Fruit fly (Drosophila melanogaster) whole organism, embryonic: ENCODE results near the gene CG5139.
A peak's percentile ranks its signal among the peaks of the same experiment; 100 is the strongest.

Experiments
- Awh ChIP-seq: fragments of 200-800 bp; sonication (Bioruptor generic); IDR thresholded peaks from 2 replicates; pipeline ENCODE4, ENCODE4 v1.3.6; 2022; ENCODE audit warnings: missing biosample characterization, missing genetic modification characterization
- C15 ChIP-seq: fragments of 200-800 bp; sonication (Bioruptor generic); IDR thresholded peaks from 3 replicates; pipeline ENCODE4 v1.3.6; 2022; ENCODE audit warnings: missing biosample characterization, missing genetic modification characterization
- CG10274 ChIP-seq: fragments of 200-800 bp; sonication (Bioruptor generic); optimal IDR thresholded peaks from 3 replicates; lab custom pipeline; 2017; ENCODE audit warnings: missing biosample characterization, mild to moderate bottlenecking, missing genetic modification characterization
- CG10366 ChIP-seq: fragments of 200-800 bp; sonication (Bioruptor generic); IDR thresholded peaks from 2 replicates; pipeline ENCODE4 v1.3.6; 2022; ENCODE audit warnings: missing biosample characterization, missing genetic modification characterization
- CG11695 ChIP-seq: fragments of 200-800 bp; sonication (Bioruptor generic); IDR thresholded peaks from 3 replicates; pipeline ENCODE4 v1.3.6; 2022; ENCODE audit warnings: missing biosample characterization, missing genetic modification characterization
- CG12155 ChIP-seq: fragments of 200-800 bp; sonication (Bioruptor generic); optimal IDR thresholded peaks from 3 replicates; lab custom pipeline; 2016; ENCODE audit warnings: missing biosample characterization, missing genetic modification characterization
- CG12236 ChIP-seq: fragments of 200-800 bp; sonication (Bioruptor generic); optimal IDR thresholded peaks from 2 replicates; lab custom pipeline; 2016; ENCODE audit warnings: missing biosample characterization, missing genetic modification characterization
- CG12659 ChIP-seq: fragments of 200-800 bp; sonication (Bioruptor generic); optimal IDR thresholded peaks from 3 replicates; lab custom pipeline; 2017; ENCODE audit warnings: mild to moderate bottlenecking, missing biosample characterization, missing genetic modification reagents, missing genetic modification characterization
- CG13287 ChIP-seq: fragments of 200-800 bp; sonication (Bioruptor generic); IDR thresholded peaks from 2 replicates; pipeline ENCODE4 v1.3.6; 2022; ENCODE audit warnings: missing biosample characterization, missing genetic modification characterization; ENCODE audit not compliant: partially characterized antibody
- CG13894 ChIP-seq: fragments of 200-800 bp; sonication (Bioruptor generic); optimal IDR thresholded peaks from 3 replicates; lab custom pipeline; 2018; ENCODE audit warnings: missing biosample characterization, mild to moderate bottlenecking, missing genetic modification characterization, moderate library complexity
- CG15011 ChIP-seq: fragments of 200-800 bp; sonication (Bioruptor generic); optimal IDR thresholded peaks from 3 replicates; lab custom pipeline; 2018; ENCODE audit warnings: missing biosample characterization, mild to moderate bottlenecking, missing genetic modification characterization
- CG15601 ChIP-seq: fragments of 200-800 bp; sonication (Bioruptor generic); optimal IDR thresholded peaks from 3 replicates; lab custom pipeline; 2019; ENCODE audit warnings: missing biosample characterization, mild to moderate bottlenecking, missing genetic modification characterization, moderate library complexity
- CG16813 ChIP-seq: fragments of 200-800 bp; sonication (Bioruptor generic); IDR thresholded peaks from 3 replicates; pipeline ENCODE4 v1.3.6; 2022; ENCODE audit warnings: missing biosample characterization, missing genetic modification characterization; ENCODE audit not compliant: partially characterized antibody
- CG18476 ChIP-seq: fragments of 200-800 bp; sonication (Bioruptor generic); optimal IDR thresholded peaks from 2 replicates; lab custom pipeline; 2016; ENCODE audit warnings: missing biosample characterization, mild to moderate bottlenecking, missing genetic modification characterization
- CG2202 ChIP-seq: fragments of 200-800 bp; sonication (Bioruptor generic); optimal IDR thresholded peaks from 2 replicates; lab custom pipeline; 2018; ENCODE audit warnings: missing biosample characterization, mild to moderate bottlenecking, missing genetic modification characterization
- CG30403 ChIP-seq: fragments of 200-800 bp; sonication (Bioruptor generic); optimal IDR thresholded peaks from 3 replicates; lab custom pipeline; 2016; ENCODE audit warnings: missing biosample characterization, missing genetic modification characterization
- CG6254 ChIP-seq: fragments of 200-800 bp; sonication (Bioruptor generic); optimal IDR thresholded peaks from 3 replicates; lab custom pipeline; 2017; ENCODE audit warnings: mild to moderate bottlenecking, missing biosample characterization, missing genetic modification reagents, missing genetic modification characterization
- CG7786 ChIP-seq: fragments of 200-800 bp; sonication (Bioruptor generic); optimal IDR thresholded peaks from 2 replicates; lab custom pipeline; 2016; ENCODE audit warnings: missing biosample characterization, missing genetic modification characterization
- CG7963 ChIP-seq: fragments of 200-800 bp; sonication (Bioruptor generic); IDR thresholded peaks from 3 replicates; pipeline ENCODE4 v1.3.6; 2022; ENCODE audit warnings: missing biosample characterization, missing genetic modification characterization; ENCODE audit not compliant: partially characterized antibody
- ERR ChIP-seq: fragments of 200-800 bp; sonication (Bioruptor generic); optimal IDR thresholded peaks from 2 replicates; lab custom pipeline; 2016; ENCODE audit warnings: missing biosample characterization, missing genetic modification characterization
- Fer3 ChIP-seq: fragments of 200-800 bp; sonication (Bioruptor generic); optimal IDR thresholded peaks from 2 replicates; lab custom pipeline; 2018; ENCODE audit warnings: missing biosample characterization, mild to moderate bottlenecking, missing genetic modification characterization, moderate library complexity
- HLH4C ChIP-seq: fragments of 200-800 bp; sonication (Bioruptor generic); IDR thresholded peaks from 3 replicates; pipeline ENCODE4 v1.3.6; 2022; ENCODE audit warnings: missing biosample characterization, missing genetic modification characterization; ENCODE audit not compliant: partially characterized antibody
- Hr78 ChIP-seq, 2 experiments: fragments of 200-800 bp in 1 of 2; fragments of >200 bp in 1 of 2; sonication (Bioruptor generic) in 1 of 2; optimal IDR thresholded peaks; 2 replicates each; lab custom pipeline; 2017 to 2019; ENCODE audit warnings: missing biosample characterization in 2 of 2, missing genetic modification characterization in 2 of 2, mild to moderate bottlenecking in 1 of 2, moderate library complexity in 1 of 2
- MBD-R2 ChIP-seq: fragments of 200-800 bp; sonication (Bioruptor generic); IDR thresholded peaks from 2 replicates; pipeline ENCODE4 v1.3.6; 2022; ENCODE audit warnings: missing biosample characterization, missing genetic modification characterization
- MESR4 ChIP-seq: fragments of 200-800 bp; sonication (Bioruptor generic); optimal IDR thresholded peaks from 2 replicates; lab custom pipeline; 2018; ENCODE audit warnings: missing biosample characterization, mild to moderate bottlenecking, missing genetic modification characterization, moderate library complexity
- NC2β ChIP-seq: fragments of 200-800 bp; sonication (Bioruptor generic); optimal IDR thresholded peaks from 2 replicates; lab custom pipeline; 2016; ENCODE audit warnings: missing biosample characterization, missing genetic modification characterization
- NfI ChIP-seq: fragments of 200-800 bp; sonication (Bioruptor generic); optimal IDR thresholded peaks from 3 replicates; lab custom pipeline; 2018; ENCODE audit warnings: missing biosample characterization, mild to moderate bottlenecking, missing genetic modification characterization, moderate library complexity
- Rfx ChIP-seq: fragments of 200-800 bp; sonication (Bioruptor generic); IDR thresholded peaks from 2 replicates; pipeline ENCODE4 v1.3.6; 2022; ENCODE audit warnings: missing biosample characterization, missing genetic modification characterization
- Scr ChIP-seq: fragments of 200-800 bp; sonication (Bioruptor generic); IDR thresholded peaks from 2 replicates; pipeline ENCODE4 v1.3.6; 2022; ENCODE audit warnings: missing biosample characterization, missing genetic modification characterization; ENCODE audit not compliant: partially characterized antibody
- Sry-δ ChIP-seq: fragments of 200-800 bp; sonication (Bioruptor generic); optimal IDR thresholded peaks from 2 replicates; lab custom pipeline; 2016; ENCODE audit warnings: missing biosample characterization, missing genetic modification characterization
- Ssrp ChIP-seq: fragments of 200-800 bp; sonication (Bioruptor generic); optimal IDR thresholded peaks from 2 replicates; lab custom pipeline; 2018; ENCODE audit warnings: missing biosample characterization, mild to moderate bottlenecking, missing genetic modification characterization, moderate library complexity
- Vsx1 ChIP-seq: fragments of 200-800 bp; sonication (Bioruptor generic); optimal IDR thresholded peaks from 2 replicates; lab custom pipeline; 2017; ENCODE audit warnings: missing biosample characterization, mild to moderate bottlenecking, missing genetic modification characterization, missing genetic modification reagents
- Xrp1 ChIP-seq: fragments of 200-800 bp; sonication (Bioruptor generic); IDR thresholded peaks from 2 replicates; pipeline ENCODE4 v1.3.6; 2022; ENCODE audit warnings: missing biosample characterization, missing genetic modification characterization
- ato ChIP-seq: fragments of 200-800 bp; sonication (Bioruptor generic); IDR thresholded peaks from 2 replicates; pipeline ENCODE4 v1.3.6; 2022; ENCODE audit warnings: missing biosample characterization, missing genetic modification characterization; ENCODE audit not compliant: partially characterized antibody
- caup ChIP-seq: fragments of 200-800 bp; sonication (Bioruptor generic); optimal IDR thresholded peaks from 3 replicates; lab custom pipeline; 2017; ENCODE audit warnings: missing biosample characterization, mild to moderate bottlenecking, missing genetic modification characterization, moderate library complexity; ENCODE audit not compliant: severe bottlenecking
- ci ChIP-seq: fragments of 200-800 bp; sonication (Bioruptor generic); IDR thresholded peaks from 3 replicates; pipeline ENCODE4 v1.3.6; 2022; ENCODE audit warnings: missing biosample characterization, missing genetic modification characterization
- croc ChIP-seq: fragments of 200-800 bp; sonication (Bioruptor generic); conservative IDR thresholded peaks from 3 replicates; pipeline ENCODE4 v1.3.6; 2022; ENCODE audit warnings: missing biosample characterization, missing genetic modification characterization
- emc ChIP-seq: fragments of 200-800 bp; sonication (Bioruptor generic); optimal IDR thresholded peaks from 2 replicates; lab custom pipeline; 2016; ENCODE audit warnings: missing biosample characterization, missing genetic modification characterization
- ems ChIP-seq: fragments of 200-800 bp; sonication (Bioruptor generic); optimal IDR thresholded peaks from 3 replicates; lab custom pipeline; 2016; ENCODE audit warnings: missing biosample characterization, missing genetic modification characterization
- gfzf ChIP-seq: fragments of 200-800 bp; sonication (Bioruptor generic); optimal IDR thresholded peaks from 2 replicates; lab custom pipeline; 2016; ENCODE audit warnings: missing biosample characterization, mild to moderate bottlenecking, missing genetic modification characterization, moderate library complexity
- grn ChIP-seq: fragments of 200-800 bp; sonication (Bioruptor generic); optimal IDR thresholded peaks from 3 replicates; lab custom pipeline; 2017; ENCODE audit warnings: missing biosample characterization, missing genetic modification characterization
- her ChIP-seq: fragments of 200-800 bp; sonication (Bioruptor generic); optimal IDR thresholded peaks from 2 replicates; lab custom pipeline; 2016; ENCODE audit warnings: missing biosample characterization, missing genetic modification characterization
- lmd ChIP-seq: fragments of 200-800 bp; sonication (Bioruptor generic); IDR thresholded peaks from 2 replicates; pipeline ENCODE4 v1.3.6; 2022; ENCODE audit warnings: missing biosample characterization, missing genetic modification characterization
- nerfin-2 ChIP-seq: fragments of 200-800 bp; sonication (Bioruptor generic); IDR thresholded peaks from 2 replicates; pipeline ENCODE4 v1.3.6; 2022; ENCODE audit warnings: missing biosample characterization, missing genetic modification characterization; ENCODE audit not compliant: partially characterized antibody
- pum ChIP-seq: fragments of 200-800 bp; sonication (Bioruptor generic); optimal IDR thresholded peaks from 2 replicates; lab custom pipeline; 2016; ENCODE audit warnings: missing biosample characterization, missing genetic modification characterization
- shn ChIP-seq: fragments of 200-800 bp; sonication (Bioruptor generic); optimal IDR thresholded peaks from 3 replicates; lab custom pipeline; 2016; ENCODE audit warnings: missing biosample characterization, missing genetic modification characterization
- tup ChIP-seq: fragments of 200-800 bp; sonication (Bioruptor generic); optimal IDR thresholded peaks from 2 replicates; lab custom pipeline; 2016; ENCODE audit warnings: missing biosample characterization, mild to moderate bottlenecking, missing genetic modification characterization, moderate library complexity
- unc-4 ChIP-seq: fragments of 200-800 bp; sonication (Bioruptor generic); IDR thresholded peaks from 2 replicates; pipeline ENCODE4 v1.3.6; 2022; ENCODE audit warnings: missing biosample characterization, missing genetic modification characterization; ENCODE audit not compliant: partially characterized antibody
- vnd ChIP-seq: fragments of 200-800 bp; sonication (Bioruptor generic); IDR thresholded peaks from 3 replicates; pipeline ENCODE4 v1.3.6; 2022; ENCODE audit warnings: missing biosample characterization, missing genetic modification characterization; ENCODE audit not compliant: partially characterized antibody

The CG5139 gene

dm6 chr2L:1177522-1177921, 21.5 kb downstream of the CG5139 start, which contains the start of gene CG4896 (continued):
- TF ChIP-seq Ssrp (tag; lab: Kevin White, UChicago), result no peak
- no peak for TF ChIP-seq CG12155 (GFP tag; lab: Kevin White, UChicago)
- no peak for TF ChIP-seq CG18476 (GFP tag; lab: Kevin White, UChicago)
- TF ChIP-seq pum, result no peak
- TF ChIP-seq Hr78 (GFP tag; optimal IDR thresholded peaks at IDR 0.05; lab: Kevin White, UChicago), result no peak
- peak; percentile 74 for TF ChIP-seq Sry-δ (GFP tag; lab: Kevin White, UChicago)
- no peak for TF ChIP-seq Awh
- no peak for TF ChIP-seq emc (GFP tag; lab: Kevin White, UChicago)
- peak; percentile 28 for TF ChIP-seq ems (GFP tag; lab: Kevin White, UChicago)
- no peak for TF ChIP-seq Vsx1
- peak; percentile 38; the same call in 1 of the 3 replicates for TF ChIP-seq vnd (GFP tag; lab: Robert Waterston, UW)
- no peak for TF ChIP-seq caup
- peak; percentile 66; the same call in 2 of the 3 replicates for TF ChIP-seq CG7963 (GFP tag; lab: Robert Waterston, UW)
- no peak for TF ChIP-seq croc (GFP tag; lab: Robert Waterston, UW)
- peak; percentile 64 for TF ChIP-seq Scr (GFP tag; lab: Robert Waterston, UW)
- TF ChIP-seq MESR4, result peak; percentile 74
- peak; percentile 40 for TF ChIP-seq gfzf (GFP tag; lab: Kevin White, UChicago)
- peak; percentile 49; the same call in 1 of the 3 replicates for TF ChIP-seq ci
- TF ChIP-seq CG13894 (tag; lab: Kevin White, UChicago), result no peak
- TF ChIP-seq NfI (GFP tag; lab: Kevin White, UChicago), result no peak
- TF ChIP-seq C15, result no peak
- no peak for TF ChIP-seq lmd (GFP tag; lab: Robert Waterston, UW)
- no peak for TF ChIP-seq Fer3 (tag; lab: Kevin White, UChicago)
- TF ChIP-seq tup (GFP tag; lab: Kevin White, UChicago), result no peak
- peak; percentile 10 for TF ChIP-seq shn (GFP tag; lab: Kevin White, UChicago)
- no peak for TF ChIP-seq CG30403 (GFP tag; lab: Kevin White, UChicago)
- TF ChIP-seq ato (GFP tag; lab: Robert Waterston, UW), result peak; percentile 66
- no peak for TF ChIP-seq CG12236 (GFP tag; lab: Kevin White, UChicago)
- peak; percentile 27; the same call in 1 of the 2 replicates for TF ChIP-seq Xrp1
- TF ChIP-seq nerfin-2 (GFP tag; lab: Robert Waterston, UW), result peak; percentile 62
- peak; percentile 65 for TF ChIP-seq unc-4 (GFP tag; lab: Robert Waterston, UW)
- TF ChIP-seq CG15601 (tag; lab: Kevin White, UChicago), result no peak
- TF ChIP-seq HLH4C (GFP tag; lab: Robert Waterston, UW), result peak; percentile 66
- no peak for TF ChIP-seq ERR (GFP tag; lab: Kevin White, UChicago)
- TF ChIP-seq CG2202, result no peak
- TF ChIP-seq grn (GFP tag; lab: Kevin White, UChicago), result no peak
- peak; percentile 4 for TF ChIP-seq CG7786 (GFP tag; lab: Kevin White, UChicago)
- peak; percentile 41 for TF ChIP-seq CG12659 (GFP tag; lab: Kevin White, UChicago)
- TF ChIP-seq CG16813 (GFP tag; lab: Robert Waterston, UW), result peak; percentile 55; the same call in 2 of the 3 replicates
- TF ChIP-seq CG6254 (GFP tag; lab: Kevin White, UChicago), result no peak
- peak; percentile 85 for TF ChIP-seq MBD-R2 (GFP tag; lab: Robert Waterston, UW)
- TF ChIP-seq CG10366, result no peak
- TF ChIP-seq CG15011, result no peak
- TF ChIP-seq CG11695 (GFP tag; lab: Robert Waterston, UW), result no peak
- TF ChIP-seq NC2β, result no peak
- peak; percentile 76 for TF ChIP-seq CG13287
- TF ChIP-seq CG10274 (GFP tag; lab: Kevin White, UChicago), result no peak
- peak; percentile 63 for TF ChIP-seq Rfx (GFP tag; lab: Robert Waterston, UW)
- peak; percentile 20 for TF ChIP-seq her
